Worm (Caenorhabditis elegans) whole organism, L1 larva: ENCODE data around the gene T05H4.4.

Source experiments
- ceh-63 ChIP-seq: fragments of 200-800 bp; sonication (Bioruptor generic); optimal IDR thresholded peaks from 2 replicates; lab custom pipeline; 2018; ENCODE audit warnings: mild to moderate bottlenecking, missing genetic modification characterization, missing compliant biosample characterization
- ces-1 ChIP-seq: fragments of 150-350 bp; optimal IDR thresholded peaks from 2 replicates; lab custom pipeline; 2014; ENCODE audit warnings: missing biosample characterization, missing genetic modification reagents, missing genetic modification characterization
- dsc-1 ChIP-seq: sonication (generic microtip); optimal IDR thresholded peaks from 2 replicates; lab custom pipeline; 2016; ENCODE audit warnings: mild to moderate bottlenecking, missing genetic modification characterization, missing compliant biosample characterization
- egl-27 ChIP-seq, 2 experiments: fragments of 150-350 bp in 1 of 2; sonication (generic microtip); optimal IDR thresholded peaks; 3 replicates each; lab custom pipeline; 2017 to 2018; ENCODE audit warnings: missing biosample characterization in 2 of 2, missing genetic modification characterization in 2 of 2, missing genetic modification reagents in 2 of 2
- hpl-2 ChIP-seq: fragments of 150-350 bp; optimal IDR thresholded peaks from 2 replicates; lab custom pipeline; 2014; ENCODE audit warnings: missing biosample characterization, missing genetic modification reagents, missing genetic modification characterization
- lin-13 ChIP-seq: fragments of 150-350 bp; optimal IDR thresholded peaks from 2 replicates; lab custom pipeline; 2014; ENCODE audit warnings: missing biosample characterization, missing genetic modification reagents, missing genetic modification characterization
- lin-35 ChIP-seq, 2 experiments: fragments of 150-350 bp; optimal IDR thresholded peaks; 2 replicates each; lab custom pipeline; 2014; ENCODE audit warnings: missing biosample characterization in 2 of 2, missing genetic modification characterization in 2 of 2, missing genetic modification reagents in 2 of 2
- lin-39 ChIP-seq: fragments of 150-350 bp; optimal IDR thresholded peaks from 2 replicates; lab custom pipeline; 2014; ENCODE audit warnings: missing biosample characterization, missing genetic modification reagents, missing genetic modification characterization
- mdl-1 ChIP-seq, 2 experiments: fragments of 150-350 bp; optimal IDR thresholded peaks; 2 replicates each; lab custom pipeline; 2014 to 2017; ENCODE audit warnings: missing biosample characterization in 2 of 2, missing genetic modification characterization in 2 of 2, inconsistent platforms in 1 of 2
- nhr-11 ChIP-seq: fragments of 150-350 bp; optimal IDR thresholded peaks from 2 replicates; lab custom pipeline; 2014; ENCODE audit warnings: missing biosample characterization, missing genetic modification characterization
- nhr-77 ChIP-seq: fragments of 150-350 bp; optimal IDR thresholded peaks from 2 replicates; lab custom pipeline; 2014; ENCODE audit warnings: missing biosample characterization, missing genetic modification characterization
- nhr-84 ChIP-seq: sonication (generic microtip); optimal IDR thresholded peaks from 2 replicates; lab custom pipeline; 2017; ENCODE audit warnings: missing biosample characterization, missing genetic modification characterization
- snpc-4 ChIP-seq: fragments of 150-350 bp; optimal IDR thresholded peaks from 2 replicates; lab custom pipeline; 2014; ENCODE audit warnings: missing biosample characterization, missing genetic modification characterization
- tbx-2 ChIP-seq: sonication (generic microtip); optimal IDR thresholded peaks from 2 replicates; lab custom pipeline; 2016; ENCODE audit warnings: missing genetic modification characterization, missing compliant biosample characterization

ce11 chrV:6414469-6414868, 24.2 kb upstream of the T05H4.4 start:
- TF ChIP-seq nhr-11 (tag; lab: Kevin White, UChicago) (no peak), egl-27 (tag; optimal IDR thresholded peaks at IDR 0.05; lab: Kevin White, UChicago) (no peak), snpc-4 (tag; lab: Kevin White, UChicago) (no peak), nhr-77 (no peak), lin-13 (GFP tag; lab: Kevin White, UChicago) (no peak), ces-1 (GFP tag; lab: Kevin White, UChicago) (no peak), mdl-1 (tag; optimal IDR thresholded peaks at IDR 0.05; lab: Kevin White, UChicago) (no peak), lin-39 (tag; lab: Kevin White, UChicago) (no peak), hpl-2 (GFP tag; lab: Kevin White, UChicago) (no peak), lin-35 (GFP tag; optimal IDR thresholded peaks at IDR 0.05; lab: Kevin White, UChicago) (no peak), nhr-84 (tag; lab: Kevin White, UChicago) (no peak), tbx-2 (tag; lab: Kevin White, UChicago) (no peak), dsc-1 (tag; lab: Kevin White, UChicago) (no peak), ceh-63 (GFP tag; lab: Kevin White, UChicago) (no peak)
